Fruit fly (Drosophila melanogaster): ENCODE results near the gene CG34178.

CG34178 gene

dm6 chr2L:4463323-4463722 is 29.6 kb downstream of the CG34178 start, which contains the start of the genes CG15443 and Paris:
CG15443 (minus strand) TSS chr2L:4463447.
Paris (plus strand) TSS chr2L:4463611.
- no peak for TF ChIP-seq CG31627 (GFP tag; optimal IDR thresholded peaks at IDR 0.05)
- no peak for TF ChIP-seq OdsH (GFP tag; optimal IDR thresholded peaks at IDR 0.05)
- no peak for TF ChIP-seq acj6 (GFP tag; optimal IDR thresholded peaks at IDR 0.05)
- no peak for TF ChIP-seq Hr38 (GFP tag; optimal IDR thresholded peaks at IDR 0.05)
- TF ChIP-seq fkh (GFP tag; optimal IDR thresholded peaks at IDR 0.05): peak; percentile 36
- no peak for TF ChIP-seq CG11762 (GFP tag; optimal IDR thresholded peaks at IDR 0.05; ENCODE audit: insufficient read depth)
- TF ChIP-seq fd59A (GFP tag; optimal IDR thresholded peaks at IDR 0.05): no peak
- TF ChIP-seq Eip75B (GFP tag; optimal IDR thresholded peaks at IDR 0.05): no peak
- TF ChIP-seq Eip78C (GFP tag): peak; percentile 32

- TF ChIP-seq CG32006 (GFP tag; optimal IDR thresholded peaks at IDR 0.05): no peak
- TF ChIP-seq lz (GFP tag; optimal IDR thresholded peaks at IDR 0.05): no peak
- peak; percentile 36 for TF ChIP-seq Sox102F (GFP tag; optimal IDR thresholded peaks at IDR 0.05)
- peak; percentile 16 for TF ChIP-seq esn (GFP tag; optimal IDR thresholded peaks at IDR 0.05)
Measured at dm6 chr2L:4464946-4465345, 31.2 kb downstream of the CG34178 start, which contains the start of gene FIG4. FIG4 (plus strand) TSS chr2L:4465174.

- TF ChIP-seq CG10631 (GFP tag; optimal IDR thresholded peaks at IDR 0.05): no peak
- TF ChIP-seq fkh (GFP tag; optimal IDR thresholded peaks at IDR 0.05): peak; percentile 46
- TF ChIP-seq Gug (GFP tag; IDR thresholded peaks at IDR 0.05): no peak
- no peak for TF ChIP-seq Ets21C (GFP tag; optimal IDR thresholded peaks at IDR 0.05)
- no peak for TF ChIP-seq OdsH (GFP tag; optimal IDR thresholded peaks at IDR 0.05)
- no peak for TF ChIP-seq CG11902 (GFP tag; optimal IDR thresholded peaks at IDR 0.05)
- TF ChIP-seq CG6163 (GFP tag; IDR thresholded peaks at IDR 0.05): no peak
- no peak for TF ChIP-seq CG4318 (GFP tag; optimal IDR thresholded peaks at IDR 0.05)
Measured at dm6 chr2L:4475422-4475821, 41.7 kb downstream of the CG34178 start.

- TF ChIP-seq acj6 (GFP tag; optimal IDR thresholded peaks at IDR 0.05) (no peak), CG6276 (GFP tag; optimal IDR thresholded peaks at IDR 0.05) (no peak), achi (GFP tag; optimal IDR thresholded peaks at IDR 0.05) (no peak), Eip75B (GFP tag; optimal IDR thresholded peaks at IDR 0.05) (no peak), salr (GFP tag; optimal IDR thresholded peaks at IDR 0.05) (no peak), CG10669 (GFP tag; optimal IDR thresholded peaks at IDR 0.05) (no peak), CG8632 (GFP tag; optimal IDR thresholded peaks at IDR 0.05) (no peak), Eip78C (GFP tag) (peak; percentile 55), Hr4 (GFP tag; optimal IDR thresholded peaks at IDR 0.05) (no peak), fkh (GFP tag; optimal IDR thresholded peaks at IDR 0.05) (no peak), CG6792 (GFP tag; optimal IDR thresholded peaks at IDR 0.05) (no peak), CG6163 (GFP tag; IDR thresholded peaks at IDR 0.05) (peak; percentile 55; the same call in 1 of the 3 replicates), CG1621 (tag; optimal IDR thresholded peaks at IDR 0.05) (peak; percentile 42), CG34406 (GFP tag; optimal IDR thresholded peaks at IDR 0.05) (no peak), Met (GFP tag; optimal IDR thresholded peaks at IDR 0.05) (no peak), pdm3 (GFP tag; optimal IDR thresholded peaks at IDR 0.05) (no peak), CG3032 (tag; optimal IDR thresholded peaks at IDR 0.05) (no peak), CG4318 (GFP tag; optimal IDR thresholded peaks at IDR 0.05) (no peak), Smox (GFP tag; optimal IDR thresholded peaks at IDR 0.05) (no peak), vri (GFP tag; optimal IDR thresholded peaks at IDR 0.05) (no peak), CG16779 (tag; optimal IDR thresholded peaks at IDR 0.05) (peak; percentile 25), CG15336 (GFP tag; IDR thresholded peaks at IDR 0.05) (no peak; the same call in 1 of the 2 replicates), CG6808 (GFP tag; optimal IDR thresholded peaks at IDR 0.05) (no peak), esn (GFP tag; optimal IDR thresholded peaks at IDR 0.05) (no peak), eg (GFP tag; IDR thresholded peaks at IDR 0.05) (peak; percentile 50; the same call in 1 of the 3 replicates), Lpt (GFP tag; optimal IDR thresholded peaks at IDR 0.05) (no peak)
Measured at dm6 chr2L:4476672-4477273, 43.1 kb downstream of the CG34178 start, which contains the start of gene ine. ine (minus strand) TSS chr2L:4477022.
